Worm (Caenorhabditis elegans) whole organism, young adult: ENCODE results near the gene slc-9B.1.

Experiments
- Y79H2A.3 ChIP-seq: fragments of 200-800 bp; sonication (Bioruptor generic); conservative IDR thresholded peaks from 2 replicates; pipeline ENCODE4 v1.3.6; 2022; ENCODE audit warnings: missing genetic modification reagents, missing genetic modification characterization, missing compliant biosample characterization
- lin-35 ChIP-seq, 3 experiments: fragments of 150-350 bp in 2 of 3; sonication (generic microtip) in 1 of 3; optimal IDR thresholded peaks; 2 replicates each; lab custom pipeline; 2014 to 2018; ENCODE audit warnings: missing biosample characterization in 3 of 3, missing genetic modification characterization in 3 of 3, missing genetic modification reagents in 3 of 3
- nhr-90 ChIP-seq: sonication (generic microtip); optimal IDR thresholded peaks from 2 replicates; lab custom pipeline; 2016; ENCODE audit warnings: missing genotype, mild to moderate bottlenecking, missing genetic modification characterization, missing compliant biosample characterization
- sptf-2 ChIP-seq: fragments of 200-800 bp; sonication (Bioruptor generic); optimal IDR thresholded peaks from 2 replicates; lab custom pipeline; 2018; ENCODE audit warnings: mild to moderate bottlenecking, missing genetic modification characterization, missing compliant biosample characterization
- unc-130 ChIP-seq: sonication (generic microtip); optimal IDR thresholded peaks from 2 replicates; lab custom pipeline; 2016; ENCODE audit warnings: missing genetic modification reagents, missing genetic modification characterization, missing compliant biosample characterization
- ztf-28 ChIP-seq: fragments of 200-800 bp; sonication (Bioruptor generic); IDR thresholded peaks from 2 replicates; pipeline ENCODE4 v1.3.6; 2022; ENCODE audit warnings: missing genetic modification reagents, missing genetic modification characterization, missing compliant biosample characterization

DNA sequence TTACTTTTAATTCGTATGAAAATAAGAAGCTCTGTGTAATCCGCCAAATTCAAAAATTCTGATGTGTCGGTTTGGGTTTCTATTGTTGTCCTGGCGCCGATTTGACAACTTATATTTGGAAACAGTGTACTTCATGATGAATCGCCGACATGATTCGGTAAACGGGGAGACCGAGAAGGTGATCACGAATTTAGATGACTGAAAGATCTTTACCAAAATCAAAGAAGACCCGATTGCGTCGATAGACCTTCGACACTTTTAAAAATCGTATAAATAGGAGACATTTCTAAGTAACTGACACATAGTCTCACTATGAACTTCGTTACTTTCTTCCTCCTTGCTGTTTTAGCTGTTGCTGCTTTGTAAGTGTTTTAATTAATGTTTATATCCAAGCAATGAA is 23.0 kb downstream of the slc-9B.1 start, which contains the start of gene fip-5:
- TF ChIP-seq ztf-28 (GFP tag; lab: Robert Waterston, UW) (no peak), Y79H2A.3 (no peak), unc-130 (GFP tag; lab: Kevin White, UChicago) (no peak), sptf-2 (no peak), lin-35 (GFP tag; optimal IDR thresholded peaks at IDR 0.05; lab: Kevin White, UChicago) (no peak), nhr-90 (tag; lab: Kevin White, UChicago) (no peak)
